Fruit fly (Drosophila melanogaster) ovary, adult (tissue): Measurements from ENCODE around the gene CG14694.
A peak's percentile ranks its signal among the peaks of the same experiment; 100 is the strongest.

Experiments used
- CG17801 ChIP-seq: fragments of 200-800 bp; optimal IDR thresholded peaks from 2 replicates; lab custom pipeline; 2019; ENCODE audit warnings: missing biosample characterization, mild to moderate bottlenecking, missing genetic modification characterization, moderate library complexity; ENCODE audit not compliant: partially characterized antibody

CG14694 gene

dm6 chr3R:10875515-10876434, 16.2 kb upstream of the CG14694 start, which contains the start of gene Sodh2:
Gene Sodh2 (plus strand): TSS chr3R:10876384.
- TF ChIP-seq CG17801 (GFP tag; lab: Kevin White, UChicago) = peak; percentile 84

DNA sequence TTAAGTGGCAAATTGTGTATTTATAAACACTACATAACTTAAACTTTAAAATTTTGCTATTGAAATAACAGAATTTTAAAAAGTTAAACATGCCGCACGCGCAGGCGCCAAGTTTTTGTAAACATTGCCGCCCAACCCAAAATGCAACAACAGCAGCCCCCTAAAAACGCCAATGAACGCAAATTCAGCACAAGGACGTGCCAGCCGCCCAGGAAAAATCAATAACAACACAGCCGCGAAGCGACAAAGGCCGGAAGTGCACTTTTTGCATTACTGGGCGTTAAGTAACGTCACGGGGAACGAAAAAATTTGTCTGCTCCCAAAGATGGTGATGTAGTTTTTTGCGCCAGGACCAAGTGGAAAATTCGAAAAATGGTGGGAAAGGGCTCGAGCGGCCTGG, 13.2 kb upstream of the CG14694 start, which contains the start of gene CG4596:
CG4596 (plus strand) TSS at position 219 of the 400 bp plus-strand sequence.
- TF ChIP-seq CG17801 (GFP tag; lab: Kevin White, UChicago) = no peak

DNA sequence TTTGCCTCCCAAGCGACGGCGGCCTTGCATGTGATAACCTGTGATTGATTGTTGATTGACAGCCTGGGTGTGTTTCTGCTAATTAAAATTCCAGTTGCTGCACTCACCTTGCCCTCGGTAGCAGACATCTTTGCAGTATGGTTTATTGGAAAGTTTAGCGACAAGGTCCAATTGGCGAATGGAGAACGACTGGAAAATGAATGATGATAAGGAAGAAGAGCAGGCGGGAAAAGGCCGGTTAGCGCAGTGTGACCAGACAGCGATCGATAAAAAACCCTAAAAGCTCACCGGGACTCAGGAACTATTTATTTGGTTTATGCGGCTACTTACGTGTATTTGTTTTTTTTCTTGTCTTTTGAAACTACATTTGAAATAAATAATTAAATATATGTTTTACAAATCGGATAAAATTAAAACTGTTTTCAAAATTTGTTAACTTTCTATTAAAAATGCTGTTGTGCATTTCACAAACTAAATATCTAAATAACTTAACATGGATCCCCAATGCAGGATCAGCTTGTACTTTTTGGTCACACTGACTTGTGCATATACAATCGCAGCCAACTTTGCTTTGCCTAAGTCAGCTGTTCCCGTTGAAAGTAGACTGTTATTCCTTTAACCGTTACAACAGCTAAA, 12.7 kb upstream of the CG14694 start, which contains the start of gene Fdh:
Fdh (minus strand) TSS at position 234 of the 636 bp plus-strand sequence.
- peak; percentile 48 for TF ChIP-seq CG17801 (GFP tag; lab: Kevin White, UChicago)

DNA sequence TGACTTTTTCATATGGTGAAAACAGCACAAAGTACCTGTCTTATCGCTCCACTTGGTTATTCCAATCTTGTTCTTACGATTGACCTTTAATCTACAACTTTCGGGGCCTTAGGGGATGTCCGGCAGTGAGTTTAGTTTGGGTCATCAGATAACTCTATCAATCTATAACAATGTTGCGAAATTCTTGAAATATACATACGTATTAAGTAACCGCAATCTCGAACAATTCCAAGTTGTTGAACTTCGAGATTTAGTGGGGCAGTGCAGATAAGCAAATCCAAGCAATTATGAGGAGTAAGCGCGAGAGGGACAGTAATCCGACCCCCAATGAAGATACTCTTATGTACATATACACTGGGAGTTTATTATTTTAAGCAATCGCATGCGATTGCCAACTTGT, 10.9 kb upstream of the CG14694 start:
- TF ChIP-seq CG17801 (GFP tag; lab: Kevin White, UChicago) = no peak

dm6 chr3R:10868427-10868962, 8.9 kb upstream of the CG14694 start, which contains the start of the genes SelR and Tsp86D:
Gene SelR (minus strand): TSS chr3R:10868642.
Gene Tsp86D (plus strand): TSS chr3R:10868708.
- TF ChIP-seq CG17801 (GFP tag; lab: Kevin White, UChicago) = peak; percentile 79

dm6 chr3R:10863956-10864355, 4.3 kb upstream of the CG14694 start:
- peak; percentile 4 for TF ChIP-seq CG17801 (GFP tag; lab: Kevin White, UChicago)

- TF ChIP-seq CG17801 (GFP tag; lab: Kevin White, UChicago) = no peak
Measured at dm6 chr3R:10863446-10863819, 3.8 kb upstream of the CG14694 start.

DNA sequence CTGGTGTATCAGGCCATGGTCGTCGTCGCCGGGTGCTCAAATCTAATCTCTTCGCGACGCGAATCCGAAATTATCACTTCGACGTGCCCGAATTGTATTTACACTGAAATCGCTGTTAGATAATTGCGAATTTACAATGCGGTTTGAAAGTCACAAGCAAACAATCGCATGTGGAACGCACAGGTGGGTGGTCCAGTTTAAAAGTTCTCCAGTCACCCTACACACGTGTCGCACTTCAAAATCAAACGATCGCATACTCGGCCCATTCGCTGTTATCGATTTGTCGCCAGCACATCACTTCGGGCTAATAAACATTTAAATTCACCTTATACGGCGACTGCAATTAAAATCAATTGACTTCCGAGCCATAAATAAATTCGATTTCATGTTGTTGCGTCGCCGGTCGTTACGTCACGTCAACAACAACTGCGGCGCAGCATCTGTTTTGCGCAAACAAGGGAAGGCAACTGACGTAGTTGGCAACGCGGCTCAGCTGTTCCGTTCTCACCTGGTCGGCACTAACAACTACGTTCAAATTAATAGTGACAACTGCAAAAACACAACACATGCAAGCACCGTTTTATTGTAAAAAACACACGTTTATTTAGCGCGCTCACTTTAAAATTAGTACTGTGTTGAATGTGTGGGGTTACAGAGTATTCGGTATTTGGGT, 3.3 kb upstream of the CG14694 start, which contains the start of gene CG6574:
CG6574 (minus strand) TSS at position 216 of the 673 bp plus-strand sequence.
- peak; percentile 25 for TF ChIP-seq CG17801 (GFP tag; lab: Kevin White, UChicago)

- TF ChIP-seq CG17801 (GFP tag; lab: Kevin White, UChicago) = no peak
Measured at dm6 chr3R:10856618-10857017, 3.0 kb downstream of the CG14694 start, which contains the start of gene CG4570. Gene CG4570 (plus strand): TSS chr3R:10856807.

- TF ChIP-seq CG17801 (GFP tag; lab: Kevin White, UChicago) = peak; percentile 4
Measured at dm6 chr3R:10854243-10854874, 5.3 kb downstream of the CG14694 start, which contains the start of the genes CG6567 and CG4511. Gene CG6567 (minus strand): TSS chr3R:10854451. Gene CG4511 (plus strand): TSS chr3R:10854501.

DNA sequence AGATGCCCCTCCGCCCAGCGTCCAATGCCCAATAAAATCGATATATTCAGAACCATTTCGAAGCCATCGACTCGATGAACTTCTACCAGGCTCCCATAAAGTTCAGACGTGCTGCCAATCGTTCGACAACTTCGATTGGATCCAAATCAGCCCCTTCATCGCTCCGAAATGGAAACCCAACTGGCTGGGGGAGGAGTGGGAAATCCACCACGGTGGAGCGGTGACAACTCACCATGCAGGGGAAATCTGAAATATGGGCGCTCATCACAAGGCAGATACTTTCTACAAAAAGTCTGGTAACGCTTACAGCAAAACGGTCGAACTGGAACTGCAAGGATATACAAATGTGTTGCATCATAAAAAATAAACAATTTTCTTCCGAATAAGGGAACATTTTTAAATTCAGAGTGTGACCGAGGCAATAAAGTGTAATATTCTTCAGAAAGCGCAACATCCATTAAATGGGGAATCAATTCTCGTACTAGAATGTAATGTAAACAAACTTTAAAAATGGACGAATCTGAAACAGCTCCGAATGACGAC, 7.3 kb downstream of the CG14694 start, which contains the start of gene CG4565:
CG4565 (plus strand) TSS at position 493 of the 543 bp plus-strand sequence.
- TF ChIP-seq CG17801 (GFP tag; lab: Kevin White, UChicago) = no peak

- no peak for TF ChIP-seq CG17801 (GFP tag; lab: Kevin White, UChicago)
Measured at dm6 chr3R:10850636-10851035, 9.0 kb downstream of the CG14694 start.

dm6 chr3R:10849515-10849973, 10.1 kb downstream of the CG14694 start, which contains the start of gene CG42394:
Gene CG42394 (plus strand): TSS chr3R:10849825.
- peak; percentile 84 for TF ChIP-seq CG17801 (GFP tag; lab: Kevin White, UChicago)
